Worm (Caenorhabditis elegans) whole organism, L2 larva: ENCODE measurements around the gene sut-2.

Source experiments
- ama-1 ChIP-seq: fragments of 150-350 bp; optimal IDR thresholded peaks from 2 replicates; lab custom pipeline; 2018; ENCODE audit warnings: inconsistent platforms
- lsy-2 ChIP-seq, 2 experiments: fragments of 150-350 bp in 1 of 2; sonication (generic microtip) in 1 of 2; optimal IDR thresholded peaks; 2 replicates each; lab custom pipeline; 2014 to 2017; ENCODE audit warnings: missing biosample characterization in 2 of 2, missing genetic modification characterization in 2 of 2
- nhr-12 ChIP-seq: fragments of 150-350 bp; optimal IDR thresholded peaks from 2 replicates; lab custom pipeline; 2014; ENCODE audit warnings: missing biosample characterization, missing genetic modification characterization
- nhr-129 ChIP-seq: fragments of 150-350 bp; optimal IDR thresholded peaks from 2 replicates; lab custom pipeline; 2014; ENCODE audit warnings: missing biosample characterization, missing genetic modification characterization
- nhr-25 ChIP-seq: fragments of 150-350 bp; sonication (generic microtip); optimal IDR thresholded peaks from 3 replicates; lab custom pipeline; 2014; ENCODE audit warnings: missing biosample characterization, missing genetic modification characterization
- nhr-6 ChIP-seq: fragments of 150-350 bp; optimal IDR thresholded peaks from 2 replicates; lab custom pipeline; 2014; ENCODE audit warnings: missing biosample characterization, missing genetic modification characterization
- nhr-77 ChIP-seq: fragments of 150-350 bp; optimal IDR thresholded peaks from 2 replicates; lab custom pipeline; 2014; ENCODE audit warnings: missing biosample characterization, missing genetic modification characterization
- ztf-11 ChIP-seq: sonication (generic microtip); optimal IDR thresholded peaks from 2 replicates; lab custom pipeline; 2017; ENCODE audit warnings: missing biosample characterization, missing genetic modification characterization

ce11 chrV:4549191-4549590, 20.7 kb downstream of the sut-2 start, which contains the start of gene sos-1:
- TF ChIP-seq lsy-2 (tag; optimal IDR thresholded peaks at IDR 0.05; lab: Kevin White, UChicago) (no peak), ztf-11 (tag; lab: Kevin White, UChicago) (no peak), nhr-129 (no peak), nhr-77 (tag; lab: Kevin White, UChicago) (no peak), ama-1 (lab: Kevin White, UChicago) (no peak), nhr-25 (no peak), nhr-12 (tag; lab: Kevin White, UChicago) (no peak), nhr-6 (tag; lab: Kevin White, UChicago) (no peak)
